Worm (Caenorhabditis elegans) whole organism, early embryonic: ENCODE data around the gene C14B9.8.

Experiments used
- F13C5.2 ChIP-seq: sonication (generic microtip); optimal IDR thresholded peaks from 2 replicates; lab custom pipeline; 2017; ENCODE audit warnings: mild to moderate bottlenecking, missing genetic modification characterization, inconsistent platforms, missing compliant biosample characterization
- aly-1 ChIP-seq: sonication (generic microtip); optimal IDR thresholded peaks from 2 replicates; lab custom pipeline; 2016; ENCODE audit warnings: missing genetic modification characterization, missing compliant biosample characterization
- ama-1 ChIP-seq: fragments of 150-350 bp; optimal IDR thresholded peaks from 2 replicates; lab custom pipeline; 2014

ce11 chrIII:8130177-8130902 is 14.1 kb downstream of the C14B9.8 start, which contains the start of the genes rpl-21 and C14B9.10:
- TF ChIP-seq ama-1 (lab: Kevin White, UChicago) (no peak), F13C5.2 (tag; lab: Kevin White, UChicago) (peak; percentile 17), aly-1 (tag; lab: Kevin White, UChicago) (no peak)
